Fruit fly (Drosophila melanogaster) whole organism, embryonic: ENCODE results near the gene CG11723.

ENCODE experiments used
- CG10267 ChIP-seq: fragments of 200-800 bp; sonication (Bioruptor generic); optimal IDR thresholded peaks from 2 replicates; lab custom pipeline; 2018; ENCODE audit warnings: missing biosample characterization, mild to moderate bottlenecking, missing genetic modification characterization, moderate library complexity
- CG10274 ChIP-seq: fragments of 200-800 bp; sonication (Bioruptor generic); optimal IDR thresholded peaks from 3 replicates; lab custom pipeline; 2017; ENCODE audit warnings: missing biosample characterization, mild to moderate bottlenecking, missing genetic modification characterization
- CG10565 ChIP-seq: fragments of 200-800 bp; sonication (Bioruptor generic); optimal IDR thresholded peaks from 3 replicates; lab custom pipeline; 2016; ENCODE audit warnings: missing biosample characterization, mild to moderate bottlenecking, missing genetic modification characterization
- CG10654 ChIP-seq: fragments of 200-800 bp; sonication (Bioruptor generic); optimal IDR thresholded peaks from 2 replicates; lab custom pipeline; 2016; ENCODE audit warnings: missing biosample characterization, missing genetic modification characterization
- CG10959 ChIP-seq: fragments of 200-800 bp; sonication (Bioruptor generic); IDR thresholded peaks from 2 replicates; pipeline ENCODE4 v1.3.6; 2022; ENCODE audit warnings: missing biosample characterization, missing genetic modification characterization
- CG11398 ChIP-seq: fragments of 200-800 bp; sonication (Bioruptor generic); optimal IDR thresholded peaks from 2 replicates; lab custom pipeline; 2016; ENCODE audit warnings: missing biosample characterization, missing genetic modification characterization
- CG11560 ChIP-seq: fragments of 200-800 bp; sonication (Bioruptor generic); IDR thresholded peaks from 3 replicates; pipeline ENCODE4 v1.3.6; 2022; ENCODE audit warnings: missing biosample characterization, missing genetic modification characterization
- CG11723 ChIP-seq: fragments of 200-800 bp; sonication (Bioruptor generic); optimal IDR thresholded peaks from 2 replicates; lab custom pipeline; 2017; ENCODE audit warnings: missing biosample characterization, mild to moderate bottlenecking, missing genetic modification characterization
- CG13287 ChIP-seq: fragments of 200-800 bp; sonication (Bioruptor generic); IDR thresholded peaks from 2 replicates; pipeline ENCODE4 v1.3.6; 2022; ENCODE audit warnings: missing biosample characterization, missing genetic modification characterization; ENCODE audit not compliant: partially characterized antibody
- CG14441 ChIP-seq: fragments of 200-800 bp; sonication (Bioruptor generic); IDR thresholded peaks from 2 replicates; pipeline ENCODE4 v1.3.6; 2022; ENCODE audit warnings: missing biosample characterization, missing genetic modification characterization
- CG15073 ChIP-seq: fragments of 200-800 bp; sonication (Bioruptor generic); optimal IDR thresholded peaks from 2 replicates; lab custom pipeline; 2016; ENCODE audit warnings: missing biosample characterization, missing genetic modification characterization
- CG1602 ChIP-seq: fragments of 200-800 bp; sonication (Bioruptor generic); optimal IDR thresholded peaks from 3 replicates; lab custom pipeline; 2016; ENCODE audit warnings: missing biosample characterization, missing genetic modification characterization
- CG2889 ChIP-seq: fragments of 200-800 bp; sonication (Bioruptor generic); IDR thresholded peaks from 3 replicates; pipeline ENCODE4 v1.3.6; 2022; ENCODE audit warnings: missing biosample characterization, missing genetic modification characterization
- CG30431 ChIP-seq: fragments of 200-800 bp; sonication (Bioruptor generic); optimal IDR thresholded peaks from 2 replicates; lab custom pipeline; 2017; ENCODE audit warnings: missing biosample characterization, missing genetic modification characterization
- CG3065 ChIP-seq: fragments of 200-800 bp; sonication (Bioruptor generic); optimal IDR thresholded peaks from 2 replicates; lab custom pipeline; 2016; ENCODE audit warnings: missing biosample characterization, missing genetic modification characterization
- CG32767 ChIP-seq: fragments of 200-800 bp; sonication (Bioruptor generic); IDR thresholded peaks from 2 replicates; pipeline ENCODE4 v1.3.6; 2022; ENCODE audit warnings: missing biosample characterization, missing genetic modification characterization
- CG4707 ChIP-seq: fragments of 200-800 bp; sonication (Bioruptor generic); optimal IDR thresholded peaks from 2 replicates; lab custom pipeline; 2018; ENCODE audit warnings: missing biosample characterization, mild to moderate bottlenecking, missing genetic modification characterization, moderate library complexity
- CG4854 ChIP-seq: fragments of 200-800 bp; sonication (Bioruptor generic); optimal IDR thresholded peaks from 2 replicates; lab custom pipeline; 2016; ENCODE audit warnings: missing biosample characterization, missing genetic modification characterization, inconsistent platforms
- CG6272 ChIP-seq: fragments of 200-800 bp; sonication (Bioruptor generic); IDR thresholded peaks from 2 replicates; pipeline ENCODE4 v1.3.6; 2022; ENCODE audit warnings: missing biosample characterization, missing genetic modification characterization
- CG6854 ChIP-seq: fragments of 200-800 bp; sonication (Bioruptor generic); optimal IDR thresholded peaks from 3 replicates; lab custom pipeline; 2017; ENCODE audit warnings: missing biosample characterization, mild to moderate bottlenecking, missing genetic modification characterization
- CG8388 ChIP-seq: fragments of 200-800 bp; sonication (Bioruptor generic); optimal IDR thresholded peaks from 2 replicates; lab custom pipeline; 2019; ENCODE audit warnings: missing biosample characterization, mild to moderate bottlenecking, missing genetic modification characterization, moderate library complexity
- Dbx ChIP-seq: fragments of 200-800 bp; sonication (Bioruptor generic); IDR thresholded peaks from 3 replicates; pipeline ENCODE4 v1.3.6; 2022; ENCODE audit warnings: missing biosample characterization, missing genetic modification characterization
- Dip2 ChIP-seq: fragments of 200-800 bp; sonication (Bioruptor generic); IDR thresholded peaks from 2 replicates; pipeline ENCODE4 v1.3.6; 2022; ENCODE audit warnings: missing biosample characterization, missing genetic modification characterization
- Drgx ChIP-seq: fragments of 200-800 bp; sonication (Bioruptor generic); IDR thresholded peaks from 2 replicates; pipeline ENCODE4 v1.3.6; 2022; ENCODE audit warnings: missing biosample characterization, missing genetic modification characterization
- Fer1 ChIP-seq: fragments of 200-800 bp; sonication (Bioruptor generic); optimal IDR thresholded peaks from 2 replicates; lab custom pipeline; 2017; ENCODE audit warnings: missing biosample characterization, mild to moderate bottlenecking, missing genetic modification characterization
- GATAe ChIP-seq: fragments of 200-800 bp; sonication (Bioruptor generic); conservative IDR thresholded peaks from 2 replicates; pipeline ENCODE4 v1.3.6; 2022; ENCODE audit warnings: missing biosample characterization, missing genetic modification characterization
- HLH54F ChIP-seq: fragments of 200-800 bp; sonication (Bioruptor generic); optimal IDR thresholded peaks from 3 replicates; lab custom pipeline; 2016; ENCODE audit warnings: missing biosample characterization, missing genetic modification characterization
- Myb ChIP-seq: fragments of 200-800 bp; sonication (Bioruptor generic); optimal IDR thresholded peaks from 2 replicates; lab custom pipeline; 2016; ENCODE audit warnings: missing biosample characterization, missing genetic modification characterization
- Neu2 ChIP-seq: fragments of 200-800 bp; sonication (Bioruptor generic); optimal IDR thresholded peaks from 3 replicates; lab custom pipeline; 2016; ENCODE audit warnings: missing biosample characterization, missing genetic modification characterization, borderline replicate concordance
- Ptx1 ChIP-seq: fragments of 200-800 bp; sonication (Bioruptor generic); IDR thresholded peaks from 2 replicates; pipeline ENCODE4 v1.3.6; 2022; ENCODE audit warnings: missing biosample characterization, missing genetic modification characterization
- Side ChIP-seq: fragments of 200-800 bp; sonication (Bioruptor generic); optimal IDR thresholded peaks from 2 replicates; lab custom pipeline; 2016; ENCODE audit warnings: missing biosample characterization, missing genetic modification characterization
- Sox102F ChIP-seq: fragments of 200-800 bp; sonication (Bioruptor generic); optimal IDR thresholded peaks from 2 replicates; lab custom pipeline; 2018; ENCODE audit warnings: missing biosample characterization, mild to moderate bottlenecking, missing genetic modification characterization, moderate library complexity
- Ssrp ChIP-seq: fragments of 200-800 bp; sonication (Bioruptor generic); optimal IDR thresholded peaks from 2 replicates; lab custom pipeline; 2018; ENCODE audit warnings: missing biosample characterization, mild to moderate bottlenecking, missing genetic modification characterization, moderate library complexity
- btn ChIP-seq: fragments of 200-800 bp; sonication (Bioruptor generic); optimal IDR thresholded peaks from 2 replicates; lab custom pipeline; 2016; ENCODE audit warnings: missing biosample characterization, missing genetic modification characterization
- crc ChIP-seq: fragments of 200-800 bp; sonication (Bioruptor generic); optimal IDR thresholded peaks from 2 replicates; lab custom pipeline; 2016; ENCODE audit warnings: missing biosample characterization, missing genetic modification characterization
- emc ChIP-seq: fragments of 200-800 bp; sonication (Bioruptor generic); optimal IDR thresholded peaks from 2 replicates; lab custom pipeline; 2016; ENCODE audit warnings: missing biosample characterization, missing genetic modification characterization
- gcm ChIP-seq: fragments of 200-800 bp; sonication (Bioruptor generic); optimal IDR thresholded peaks from 2 replicates; lab custom pipeline; 2019; ENCODE audit warnings: missing biosample characterization, mild to moderate bottlenecking, missing genetic modification characterization, moderate library complexity
- gsb ChIP-seq: fragments of 200-800 bp; sonication (Bioruptor generic); IDR thresholded peaks from 2 replicates; pipeline ENCODE4 v1.3.6; 2022; ENCODE audit warnings: missing biosample characterization, missing genetic modification characterization
- inv ChIP-seq: fragments of 200-800 bp; sonication (Bioruptor generic); IDR thresholded peaks from 2 replicates; pipeline ENCODE4 v1.3.6; 2022; ENCODE audit warnings: missing biosample characterization, missing genetic modification characterization; ENCODE audit not compliant: partially characterized antibody
- lbe ChIP-seq: fragments of 200-800 bp; sonication (Bioruptor generic); optimal IDR thresholded peaks from 2 replicates; lab custom pipeline; 2016; ENCODE audit warnings: missing biosample characterization, mild to moderate bottlenecking, missing genetic modification characterization
- lmd ChIP-seq: fragments of 200-800 bp; sonication (Bioruptor generic); IDR thresholded peaks from 2 replicates; pipeline ENCODE4 v1.3.6; 2022; ENCODE audit warnings: missing biosample characterization, missing genetic modification characterization
- nerfin-2 ChIP-seq: fragments of 200-800 bp; sonication (Bioruptor generic); IDR thresholded peaks from 2 replicates; pipeline ENCODE4 v1.3.6; 2022; ENCODE audit warnings: missing biosample characterization, missing genetic modification characterization; ENCODE audit not compliant: partially characterized antibody
- odd ChIP-seq: fragments of 200-800 bp; sonication (Bioruptor generic); optimal IDR thresholded peaks from 2 replicates; lab custom pipeline; 2017; ENCODE audit warnings: missing biosample characterization, mild to moderate bottlenecking, missing genetic modification characterization
- pho ChIP-seq: fragments of 200-800 bp; sonication (Bioruptor generic); optimal IDR thresholded peaks from 2 replicates; lab custom pipeline; 2016; ENCODE audit warnings: missing biosample characterization, missing genetic modification characterization
- phol ChIP-seq: fragments of 200-800 bp; sonication (Bioruptor generic); optimal IDR thresholded peaks from 3 replicates; lab custom pipeline; 2018; ENCODE audit warnings: missing biosample characterization, mild to moderate bottlenecking, missing genetic modification characterization, moderate library complexity
- row ChIP-seq: fragments of 200-800 bp; sonication (Bioruptor generic); IDR thresholded peaks from 3 replicates; pipeline ENCODE4 v1.3.6; 2022; ENCODE audit warnings: missing biosample characterization, missing genetic modification characterization
- slp2 ChIP-seq: fragments of 200-800 bp; sonication (Bioruptor generic); optimal IDR thresholded peaks from 2 replicates; lab custom pipeline; 2016; ENCODE audit warnings: missing biosample characterization, missing genetic modification characterization
- toy ChIP-seq: fragments of 200-800 bp; sonication (Bioruptor generic); IDR thresholded peaks from 2 replicates; pipeline ENCODE4 v1.3.6; 2022; ENCODE audit warnings: missing biosample characterization, missing genetic modification characterization
- vvl ChIP-seq: fragments of 200-800 bp; sonication (Bioruptor generic); IDR thresholded peaks from 2 replicates; pipeline ENCODE4 v1.3.6; 2022; ENCODE audit warnings: missing biosample characterization, missing genetic modification characterization
- zfh2 ChIP-seq: fragments of 200-800 bp; sonication (Bioruptor generic); optimal IDR thresholded peaks from 2 replicates; lab custom pipeline; 2016; ENCODE audit warnings: missing biosample characterization, missing genetic modification characterization

The CG11723 gene

dm6 chr2L:2177969-2178809 lies 31.1 kb upstream of the CG11723 start, which contains the start of gene aop (continued):
- TF ChIP-seq inv (GFP tag; lab: Robert Waterston, UW) (no peak), Myb (GFP tag; lab: Kevin White, UChicago) (no peak), crc (GFP tag; lab: Kevin White, UChicago) (no peak), Side (no peak), lbe (GFP tag; lab: Kevin White, UChicago) (peak; percentile 3), zfh2 (GFP tag; lab: Kevin White, UChicago) (no peak), Dbx (GFP tag; lab: Robert Waterston, UW) (peak; percentile 48; the same call in 1 of the 3 replicates), CG4854 (GFP tag; lab: Kevin White, UChicago) (no peak), CG10654 (GFP tag; lab: Kevin White, UChicago) (no peak), CG30431 (GFP tag; lab: Kevin White, UChicago) (no peak), CG6272 (GFP tag; lab: Robert Waterston, UW) (no peak), Dip2 (GFP tag; lab: Robert Waterston, UW) (no peak), HLH54F (GFP tag; lab: Kevin White, UChicago) (no peak), CG8388 (GFP tag; lab: Kevin White, UChicago) (no peak), CG11398 (GFP tag; lab: Kevin White, UChicago) (no peak), Fer1 (GFP tag; lab: Kevin White, UChicago) (peak; percentile 49), CG10959 (GFP tag; lab: Robert Waterston, UW) (no peak), gsb (GFP tag; lab: Robert Waterston, UW) (no peak), nerfin-2 (GFP tag; lab: Robert Waterston, UW) (no peak), GATAe (no peak), CG1602 (no peak), CG6854 (peak; percentile 48), CG3065 (GFP tag; lab: Kevin White, UChicago) (no peak), Ssrp (tag; lab: Kevin White, UChicago) (no peak), CG11723 (GFP tag; lab: Kevin White, UChicago) (no peak), CG10274 (GFP tag; lab: Kevin White, UChicago) (no peak), CG11560 (tag; lab: Robert Waterston, UW) (no peak), emc (GFP tag; lab: Kevin White, UChicago) (no peak), CG14441 (GFP tag; lab: Robert Waterston, UW) (no peak; the same call in 1 of the 2 replicates), CG2889 (GFP tag; lab: Robert Waterston, UW) (no peak), toy (GFP tag; lab: Robert Waterston, UW) (no peak), CG32767 (GFP tag; lab: Robert Waterston, UW) (0 out of 2 replicates have a peak, but pooled peaks have one; percentile 34), CG10267 (tag; lab: Kevin White, UChicago) (peak; percentile 18), CG13287 (GFP tag; lab: Robert Waterston, UW) (peak; percentile 48), CG4707 (GFP tag; lab: Kevin White, UChicago) (no peak), gcm (GFP tag; lab: Kevin White, UChicago) (no peak), Sox102F (GFP tag; lab: Kevin White, UChicago) (no peak), CG10565 (GFP tag; lab: Kevin White, UChicago) (no peak), Drgx (no peak; the same call in 1 of the 2 replicates), row (GFP tag; lab: Robert Waterston, UW) (peak; percentile 23; the same call in 1 of the 3 replicates), pho (GFP tag; lab: Kevin White, UChicago) (no peak), slp2 (GFP tag; lab: Kevin White, UChicago) (no peak), Ptx1 (GFP tag; lab: Robert Waterston, UW) (no peak), Neu2 (GFP tag; lab: Kevin White, UChicago) (peak; percentile 6), btn (GFP tag; lab: Kevin White, UChicago) (no peak), lmd (GFP tag; lab: Robert Waterston, UW) (no peak), odd (GFP tag; lab: Kevin White, UChicago) (peak; percentile 53), vvl (GFP tag; lab: Robert Waterston, UW) (peak; percentile 48; the same call in 1 of the 2 replicates), phol (tag; lab: Kevin White, UChicago) (no peak), CG15073 (GFP tag; lab: Kevin White, UChicago) (no peak)
